Worm (Caenorhabditis elegans) whole organism, early embryonic: ENCODE measurements around the gene F01D5.2.

Source experiments
- F13C5.2 ChIP-seq: sonication (generic microtip); optimal IDR thresholded peaks from 2 replicates; lab custom pipeline; 2017; ENCODE audit warnings: mild to moderate bottlenecking, missing genetic modification characterization, inconsistent platforms, missing compliant biosample characterization
- aly-1 ChIP-seq: sonication (generic microtip); optimal IDR thresholded peaks from 2 replicates; lab custom pipeline; 2016; ENCODE audit warnings: missing genetic modification characterization, missing compliant biosample characterization
- ama-1 ChIP-seq: fragments of 150-350 bp; optimal IDR thresholded peaks from 2 replicates; lab custom pipeline; 2014

- TF ChIP-seq aly-1 (no peak), ama-1 (lab: Kevin White, UChicago) (no peak), F13C5.2 (tag; lab: Kevin White, UChicago) (no peak)
These were observed 5.9 kb upstream of the F01D5.2 start for ce11 chrII:14004770-14005169.
